Worm (Caenorhabditis elegans) whole organism, young adult: Measurements from ENCODE around the gene F35F10.13.
A peak's percentile ranks its signal among the peaks of the same experiment; 100 is the strongest.

Experiments
- B0019.2 ChIP-seq: fragments of 200-800 bp; sonication (Bioruptor generic); conservative IDR thresholded peaks from 2 replicates; pipeline ENCODE4 v1.3.6; 2022; ENCODE audit warnings: missing genetic modification reagents, missing genetic modification characterization, missing compliant biosample characterization
- B0261.1 ChIP-seq: sonication (generic microtip); optimal IDR thresholded peaks from 2 replicates; lab custom pipeline; 2016; ENCODE audit warnings: mild to moderate bottlenecking, missing genetic modification characterization, moderate library complexity, missing compliant biosample characterization
- F10E7.11 ChIP-seq: sonication (generic microtip); optimal IDR thresholded peaks from 2 replicates; lab custom pipeline; 2017; ENCODE audit warnings: mild to moderate bottlenecking, missing genetic modification characterization, moderate library complexity, missing compliant biosample characterization
- F23B12.7 ChIP-seq: sonication (generic microtip); optimal IDR thresholded peaks from 2 replicates; lab custom pipeline; 2017; ENCODE audit warnings: missing genetic modification characterization, mild to moderate bottlenecking, missing compliant biosample characterization, antibody characterized with exemption, moderate library complexity; ENCODE audit not compliant: insufficient read depth
- Y56A3A.18 ChIP-seq: fragments of 200-800 bp; sonication (Bioruptor generic); IDR thresholded peaks from 2 replicates; pipeline ENCODE4 v1.3.6; 2022; ENCODE audit warnings: missing genetic modification reagents, missing genetic modification characterization, missing compliant biosample characterization
- aptf-2 ChIP-seq: fragments of 200-800 bp; sonication (Bioruptor generic); conservative IDR thresholded peaks from 2 replicates; pipeline ENCODE4 v1.3.6; 2022; ENCODE audit warnings: missing genetic modification reagents, missing genetic modification characterization, missing compliant biosample characterization
- bed-1 ChIP-seq: fragments of 200-800 bp; sonication (Bioruptor generic); IDR thresholded peaks from 2 replicates; pipeline ENCODE4 v1.3.6; 2022; ENCODE audit warnings: missing genetic modification reagents, missing genetic modification characterization, missing compliant biosample characterization
- bed-2 ChIP-seq: fragments of 200-800 bp; sonication (Bioruptor generic); IDR thresholded peaks from 2 replicates; pipeline ENCODE4 v1.3.6; 2022; ENCODE audit warnings: missing genetic modification reagents, missing genetic modification characterization, missing compliant biosample characterization
- cebp-2 ChIP-seq: fragments of 200-800 bp; sonication (Bioruptor generic); IDR thresholded peaks from 2 replicates; pipeline ENCODE4 v1.3.6; 2022; ENCODE audit warnings: missing genetic modification characterization, missing compliant biosample characterization
- chd-7 ChIP-seq: sonication (generic microtip); optimal IDR thresholded peaks from 2 replicates; lab custom pipeline; 2016; ENCODE audit warnings: mild to moderate bottlenecking, missing genetic modification characterization, moderate library complexity, missing compliant biosample characterization
- dox-1 ChIP-seq: fragments of 200-800 bp; sonication (Bioruptor generic); IDR thresholded peaks from 2 replicates; pipeline ENCODE4 v1.3.6; 2022; ENCODE audit warnings: missing genetic modification reagents, missing genetic modification characterization, missing compliant biosample characterization
- egl-44 ChIP-seq: fragments of 200-800 bp; sonication (Bioruptor generic); IDR thresholded peaks from 2 replicates; pipeline ENCODE4 v1.3.6; 2022; ENCODE audit warnings: missing genetic modification reagents, missing genetic modification characterization, missing compliant biosample characterization
- ekl-4 ChIP-seq: fragments of 200-800 bp; sonication (Bioruptor generic); IDR thresholded peaks from 2 replicates; pipeline ENCODE4 v1.3.6; 2022; ENCODE audit warnings: missing genetic modification reagents, missing genetic modification characterization, missing compliant biosample characterization
- fkh-3 ChIP-seq: sonication (generic microtip); optimal IDR thresholded peaks from 2 replicates; lab custom pipeline; 2016; ENCODE audit warnings: mild to moderate bottlenecking, missing genetic modification characterization, missing compliant biosample characterization
- hmg-1.2 ChIP-seq: fragments of 200-800 bp; sonication (Bioruptor generic); IDR thresholded peaks from 2 replicates; pipeline ENCODE4 v1.3.6; 2022; ENCODE audit warnings: missing genetic modification reagents, missing genetic modification characterization, missing compliant biosample characterization
- hmg-20 ChIP-seq: fragments of 200-800 bp; sonication (Bioruptor generic); IDR thresholded peaks from 2 replicates; pipeline ENCODE4 v1.3.6; 2022; ENCODE audit warnings: missing genetic modification reagents, missing genetic modification characterization, missing compliant biosample characterization
- let-526 ChIP-seq: fragments of 200-800 bp; sonication (Bioruptor generic); IDR thresholded peaks from 2 replicates; pipeline ENCODE4 v1.3.6; 2022; ENCODE audit warnings: missing genetic modification reagents, missing genetic modification characterization, missing compliant biosample characterization
- lin-35 ChIP-seq, 3 experiments: fragments of 150-350 bp in 2 of 3; sonication (generic microtip) in 1 of 3; optimal IDR thresholded peaks; 2 replicates each; lab custom pipeline; 2014 to 2018; ENCODE audit warnings: missing biosample characterization in 3 of 3, missing genetic modification characterization in 3 of 3, missing genetic modification reagents in 3 of 3
- lsy-27 ChIP-seq: sonication (generic microtip); optimal IDR thresholded peaks from 2 replicates; lab custom pipeline; 2017; ENCODE audit warnings: missing genetic modification characterization, mild to moderate bottlenecking, missing compliant biosample characterization, antibody characterized with exemption, missing genotype, borderline replicate concordance; ENCODE audit not compliant: insufficient read depth
- mcd-1 ChIP-seq: fragments of 200-800 bp; sonication (Bioruptor generic); IDR thresholded peaks from 2 replicates; pipeline ENCODE4 v1.3.6; 2022; ENCODE audit warnings: missing genetic modification reagents, missing genetic modification characterization, missing compliant biosample characterization
- mes-4 ChIP-seq: sonication (generic microtip); optimal IDR thresholded peaks from 2 replicates; lab custom pipeline; 2016; ENCODE audit warnings: missing genotype, missing genetic modification characterization, missing compliant biosample characterization
- mxl-1 ChIP-seq: sonication (generic microtip); optimal IDR thresholded peaks from 2 replicates; lab custom pipeline; 2016; ENCODE audit warnings: missing genetic modification characterization, missing compliant biosample characterization
- nfya-2 ChIP-seq: fragments of 200-800 bp; sonication (Bioruptor generic); IDR thresholded peaks from 2 replicates; pipeline ENCODE4 v1.3.6; 2022; ENCODE audit warnings: missing genetic modification reagents, missing genetic modification characterization, missing compliant biosample characterization
- nhr-179 ChIP-seq: sonication (generic microtip); optimal IDR thresholded peaks from 2 replicates; lab custom pipeline; 2016; ENCODE audit warnings: mild to moderate bottlenecking, missing genetic modification characterization, missing compliant biosample characterization
- rec-8 ChIP-seq, 2 experiments: sonication (generic microtip); optimal IDR thresholded peaks; 2 replicates each; lab custom pipeline; 2016; ENCODE audit warnings: mild to moderate bottlenecking in 2 of 2, missing genetic modification characterization in 2 of 2, missing genetic modification reagents in 2 of 2, missing genotype in 2 of 2, missing biosample characterization in 1 of 2, missing compliant biosample characterization in 1 of 2, moderate library complexity in 1 of 2
- rpc-1 ChIP-seq, 2 experiments: fragments of 150-350 bp in 1 of 2; sonication (generic microtip) in 1 of 2; optimal IDR thresholded peaks; 2 replicates each; lab custom pipeline; 2014 to 2018; ENCODE audit warnings: missing biosample characterization in 1 of 2, missing genetic modification characterization in 1 of 2, missing genetic modification reagents in 1 of 2, missing genotype in 1 of 2
- sea-2 ChIP-seq: fragments of 200-800 bp; sonication (Bioruptor generic); IDR thresholded peaks from 2 replicates; pipeline ENCODE4 v1.3.6; 2022; ENCODE audit warnings: missing genetic modification characterization, missing compliant biosample characterization
- snpc-1.3 ChIP-seq: sonication (generic microtip); optimal IDR thresholded peaks from 2 replicates; lab custom pipeline; 2017; ENCODE audit warnings: missing genetic modification characterization, mild to moderate bottlenecking, missing compliant biosample characterization, antibody characterized with exemption, moderate library complexity, missing genotype, missing genetic modification reagents; ENCODE audit not compliant: insufficient read depth
- ztf-25 ChIP-seq: fragments of 200-800 bp; sonication (Bioruptor generic); IDR thresholded peaks from 2 replicates; pipeline ENCODE4 v1.3.6; 2022; ENCODE audit warnings: missing genetic modification reagents, missing genetic modification characterization, missing compliant biosample characterization
- ztf-26 ChIP-seq: sonication (generic microtip); optimal IDR thresholded peaks from 2 replicates; lab custom pipeline; 2017; ENCODE audit warnings: missing genetic modification characterization, missing compliant biosample characterization

F35F10.13 gene

ce11 chrV:3357106-3357505 lies 38.2 kb upstream of the F35F10.13 start, which contains the start of gene scrm-3:
scrm-3 (minus strand) TSS chrV:3357206.
- no peak for TF ChIP-seq sea-2 (GFP tag; lab: Robert Waterston, UW)
- no peak for TF ChIP-seq mxl-1 (tag; lab: Kevin White, UChicago)
- TF ChIP-seq hmg-1.2 (GFP tag; lab: Robert Waterston, UW), result peak; percentile 37; the same call in 1 of the 2 replicates
- no peak for TF ChIP-seq dox-1 (GFP tag; lab: Robert Waterston, UW)
- no peak for TF ChIP-seq ztf-25 (GFP tag; lab: Robert Waterston, UW)
- no peak for TF ChIP-seq ekl-4 (GFP tag; lab: Robert Waterston, UW)
- TF ChIP-seq rec-8 (tag; optimal IDR thresholded peaks at IDR 0.05; lab: Kevin White, UChicago), result no peak

- TF ChIP-seq Y56A3A.18 (GFP tag; lab: Robert Waterston, UW) (no peak), cebp-2 (GFP tag; lab: Robert Waterston, UW) (no peak), bed-1 (GFP tag; lab: Robert Waterston, UW) (no peak), F23B12.7 (tag; lab: Kevin White, UChicago) (no peak)
Measured at ce11 chrV:3355544-3355943, 36.7 kb upstream of the F35F10.13 start.

- TF ChIP-seq lsy-27 (tag; lab: Kevin White, UChicago), result no peak
- TF ChIP-seq F10E7.11 (tag; lab: Kevin White, UChicago), result no peak
- TF ChIP-seq egl-44 (GFP tag; lab: Robert Waterston, UW), result no peak
- TF ChIP-seq mxl-1 (tag; lab: Kevin White, UChicago), result no peak
Measured at ce11 chrV:3352925-3353324, 34.0 kb upstream of the F35F10.13 start, which contains the start of gene C17B7.12. C17B7.12 (plus strand) TSS chrV:3353225.

ce11 chrV:3351266-3351665 lies 32.4 kb upstream of the F35F10.13 start, which contains the start of gene str-63:
str-63 (plus strand) TSS chrV:3351566.
- TF ChIP-seq let-526 (GFP tag; lab: Robert Waterston, UW), result no peak
- no peak for TF ChIP-seq B0261.1
- TF ChIP-seq bed-2, result no peak
- TF ChIP-seq B0019.2 (GFP tag; lab: Robert Waterston, UW), result no peak
- no peak for TF ChIP-seq mcd-1

ce11 chrV:3349877-3350276 lies 31.0 kb upstream of the F35F10.13 start, which contains the start of gene C17B7.15:
C17B7.15 (plus strand) TSS chrV:3350177.
- TF ChIP-seq rpc-1 (optimal IDR thresholded peaks at IDR 0.05; lab: Kevin White, UChicago), result no peak
- no peak for TF ChIP-seq rpc-1 (tag; optimal IDR thresholded peaks at IDR 0.05; lab: Kevin White, UChicago)
- no peak for TF ChIP-seq nfya-2 (GFP tag; lab: Robert Waterston, UW)
- TF ChIP-seq fkh-3, result no peak
- no peak for TF ChIP-seq hmg-20
- TF ChIP-seq bed-2, result no peak
- TF ChIP-seq chd-7 (tag; lab: Kevin White, UChicago), result no peak
- no peak for TF ChIP-seq nhr-179
- no peak for TF ChIP-seq lin-35 (GFP tag; optimal IDR thresholded peaks at IDR 0.05; lab: Kevin White, UChicago)
- no peak for TF ChIP-seq aptf-2 (GFP tag; lab: Robert Waterston, UW)
- no peak for TF ChIP-seq snpc-1.3
- TF ChIP-seq ztf-26 (tag; lab: Kevin White, UChicago), result no peak
- no peak for TF ChIP-seq mes-4
- TF ChIP-seq, all 124 proteins: peak for 0
